Worm (Caenorhabditis elegans) whole organism, young adult: ENCODE measurements around the gene C48B4.9.

Experiments
- F49E8.2 ChIP-seq: sonication (generic microtip); optimal IDR thresholded peaks from 3 replicates; lab custom pipeline; 2017; ENCODE audit warnings: missing genetic modification characterization, mild to moderate bottlenecking, missing compliant biosample characterization, antibody characterized with exemption, moderate library complexity; ENCODE audit not compliant: insufficient read depth
- cebp-2 ChIP-seq: fragments of 200-800 bp; sonication (Bioruptor generic); IDR thresholded peaks from 2 replicates; pipeline ENCODE4 v1.3.6; 2022; ENCODE audit warnings: missing genetic modification characterization, missing compliant biosample characterization
- nfya-2 ChIP-seq: fragments of 200-800 bp; sonication (Bioruptor generic); IDR thresholded peaks from 2 replicates; pipeline ENCODE4 v1.3.6; 2022; ENCODE audit warnings: missing genetic modification reagents, missing genetic modification characterization, missing compliant biosample characterization
- tbx-9 ChIP-seq: sonication (generic microtip); optimal IDR thresholded peaks from 2 replicates; lab custom pipeline; 2016; ENCODE audit warnings: borderline replicate concordance, missing genetic modification characterization, inconsistent platforms, missing compliant biosample characterization
- unc-62 ChIP-seq: fragments of 150-350 bp; optimal IDR thresholded peaks from 2 replicates; lab custom pipeline; 2014; ENCODE audit warnings: missing biosample characterization, missing genetic modification reagents, missing genetic modification characterization

DNA sequence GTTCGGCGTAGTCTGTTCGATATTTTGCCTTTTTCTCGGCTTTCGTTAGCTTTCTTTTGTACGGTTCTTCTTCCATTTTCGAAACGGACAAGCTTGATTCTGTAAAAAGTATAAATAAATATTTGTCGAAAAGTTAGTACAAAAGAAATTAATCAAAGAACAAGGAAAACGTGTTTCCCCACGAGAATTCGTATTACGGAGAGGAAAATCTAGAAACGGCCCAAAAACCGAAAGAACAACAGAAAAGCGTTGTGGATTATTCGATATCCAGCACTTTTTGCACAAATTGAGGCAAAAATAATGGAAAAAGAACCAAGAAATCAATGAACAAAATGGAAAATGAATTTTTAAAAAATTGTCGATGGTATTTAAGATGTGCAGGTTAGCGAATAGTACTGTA is 20.9 kb downstream of the C48B4.9 start, which contains the start of gene mut-7:
- TF ChIP-seq cebp-2 (no peak), unc-62 (GFP tag; lab: Kevin White, UChicago) (no peak), nfya-2 (no peak), F49E8.2 (tag; lab: Kevin White, UChicago) (no peak), tbx-9 (tag; lab: Kevin White, UChicago) (no peak)
